Comparison of ENCODE assay signal across 5 fruit fly cellular contexts in genomic region chr2L:1643252-1643864, dm6.
TF ChIP-seq lines count a peak whose summit lies in the region.

No protein-coding gene starts in this region.

- TF ChIP-seq CTCF in whole organism, embryonic (GFP tag; optimal IDR thresholded peaks at IDR 0.05; lab: Kevin White, UChicago), result peak; percentile 71

TF ChIP-seq in whole organism, 6 proteins besides CTCF, POLR2A, EP300 and RAD21:
- TF ChIP-seq Dll (optimal IDR thresholded peaks at IDR 0.05; lab: Kevin White, UChicago) (peak; percentile 31), EcR (GFP tag; optimal IDR thresholded peaks at IDR 0.05; lab: Kevin White, UChicago) (no peak)

TF ChIP-seq in whole organism, embryonic, 481 proteins besides CTCF, POLR2A, EP300 and RAD21 (continues in another document):
- peak; percentile 90 for TF ChIP-seq toy (GFP tag; IDR thresholded peaks at IDR 0.05; lab: Robert Waterston, UW)
- no peak for TF ChIP-seq CG6791 (GFP tag; IDR thresholded peaks at IDR 0.05; lab: Robert Waterston, UW; ENCODE audit: partially characterized antibody)
- peak; percentile 89 for TF ChIP-seq maf-S (GFP tag; optimal IDR thresholded peaks at IDR 0.05; lab: Kevin White, UChicago)
- peak; percentile 84 for TF ChIP-seq CG15696 (tag; optimal IDR thresholded peaks at IDR 0.05; lab: Kevin White, UChicago)
- TF ChIP-seq PHDP (tag; optimal IDR thresholded peaks at IDR 0.05; lab: Kevin White, UChicago), result peak; percentile 98
- peak; percentile 98 for TF ChIP-seq abd-A (tag; optimal IDR thresholded peaks at IDR 0.05; lab: Kevin White, UChicago)
- peak; percentile 93 for TF ChIP-seq CG13624 (GFP tag; optimal IDR thresholded peaks at IDR 0.05; lab: Kevin White, UChicago)
- TF ChIP-seq ttk (GFP tag; IDR thresholded peaks at IDR 0.05; lab: Robert Waterston, UW), result peak; percentile 94
- peak; percentile 28 for TF ChIP-seq CG8478 (optimal IDR thresholded peaks at IDR 0.05; lab: Kevin White, UChicago)
- peak; percentile 99 for TF ChIP-seq CG15269 (tag; optimal IDR thresholded peaks at IDR 0.05; lab: Kevin White, UChicago)
- TF ChIP-seq CG10959 (GFP tag; IDR thresholded peaks at IDR 0.05; lab: Robert Waterston, UW), result peak; percentile 67
- TF ChIP-seq H2.0 (GFP tag; IDR thresholded peaks at IDR 0.05; lab: Robert Waterston, UW), result peak; percentile 94
- TF ChIP-seq CG3847 (GFP tag; IDR thresholded peaks at IDR 0.05; lab: Robert Waterston, UW), result peak; percentile 97
- TF ChIP-seq CG10366 (GFP tag; IDR thresholded peaks at IDR 0.05; lab: Robert Waterston, UW), result peak; percentile 96
- TF ChIP-seq gsb (GFP tag; IDR thresholded peaks at IDR 0.05; lab: Robert Waterston, UW), result peak; percentile 96
- TF ChIP-seq NFAT (GFP tag; IDR thresholded peaks at IDR 0.05; lab: Robert Waterston, UW), result peak; percentile 95
- peak; percentile 93 for TF ChIP-seq ase (GFP tag; IDR thresholded peaks at IDR 0.05; lab: Robert Waterston, UW)
- TF ChIP-seq zfh1 (GFP tag; IDR thresholded peaks at IDR 0.05; lab: Robert Waterston, UW), result peak; percentile 84
- peak; percentile 94 for TF ChIP-seq CG12942 (GFP tag; optimal IDR thresholded peaks at IDR 0.05; lab: Kevin White, UChicago)
- TF ChIP-seq CG12659 (GFP tag; optimal IDR thresholded peaks at IDR 0.05; lab: Kevin White, UChicago), result peak; percentile 99
- peak; percentile 94 for TF ChIP-seq CG8290 (GFP tag; optimal IDR thresholded peaks at IDR 0.05; lab: Kevin White, UChicago)
- peak; percentile 53 to 89 for TF ChIP-seq CG8290 (tag; optimal IDR thresholded peaks at IDR 0.05; lab: Kevin White, UChicago)

TF ChIP-seq in whole organism, prepupa, 60 proteins besides CTCF, POLR2A, EP300 and RAD21 (continues in another document):
- TF ChIP-seq CG10631 (GFP tag; optimal IDR thresholded peaks at IDR 0.05; lab: Kevin White, UChicago) (peak; percentile 74), Ets21C (GFP tag; optimal IDR thresholded peaks at IDR 0.05; lab: Kevin White, UChicago) (peak; percentile 38), dac (GFP tag; optimal IDR thresholded peaks at IDR 0.05; lab: Kevin White, UChicago) (no peak), Hr38 (GFP tag; optimal IDR thresholded peaks at IDR 0.05; lab: Kevin White, UChicago) (no peak), dsx (GFP tag; optimal IDR thresholded peaks at IDR 0.05; lab: Kevin White, UChicago; ENCODE audit: poor library complexity, severe bottlenecking) (peak; percentile 80), lz (GFP tag; optimal IDR thresholded peaks at IDR 0.05; lab: Kevin White, UChicago) (peak; percentile 53), Eip93F (GFP tag; optimal IDR thresholded peaks at IDR 0.05; lab: Kevin White, UChicago) (no peak), fd85E (GFP tag; optimal IDR thresholded peaks at IDR 0.05; lab: Kevin White, UChicago) (no peak), vri (GFP tag; optimal IDR thresholded peaks at IDR 0.05; lab: Kevin White, UChicago) (peak; percentile 47), Lpt (GFP tag; optimal IDR thresholded peaks at IDR 0.05; lab: Kevin White, UChicago) (peak; percentile 13), pdm3 (GFP tag; optimal IDR thresholded peaks at IDR 0.05; lab: Kevin White, UChicago) (peak; percentile 46), fkh (GFP tag; optimal IDR thresholded peaks at IDR 0.05; lab: Kevin White, UChicago) (peak; percentile 90), CG7368 (GFP tag; optimal IDR thresholded peaks at IDR 0.05; lab: Kevin White, UChicago) (peak; percentile 55), CG6276 (GFP tag; optimal IDR thresholded peaks at IDR 0.05; lab: Kevin White, UChicago) (peak; percentile 20), CG3919 (GFP tag; optimal IDR thresholded peaks at IDR 0.05; lab: Kevin White, UChicago) (peak; percentile 73), CG32006 (GFP tag; optimal IDR thresholded peaks at IDR 0.05; lab: Kevin White, UChicago) (peak; percentile 60), svp (GFP tag; lab: Kevin White, UChicago) (peak; percentile 84), Met (GFP tag; optimal IDR thresholded peaks at IDR 0.05; lab: Kevin White, UChicago) (peak; percentile 76), Blimp-1 (GFP tag; optimal IDR thresholded peaks at IDR 0.05; lab: Kevin White, UChicago) (no peak), CG31627 (GFP tag; optimal IDR thresholded peaks at IDR 0.05; lab: Kevin White, UChicago) (peak; percentile 49), CG16779 (tag; optimal IDR thresholded peaks at IDR 0.05; lab: Kevin White, UChicago) (peak; percentile 11), achi (GFP tag; optimal IDR thresholded peaks at IDR 0.05; lab: Kevin White, UChicago) (peak; percentile 64), CG4318 (GFP tag; optimal IDR thresholded peaks at IDR 0.05; lab: Kevin White, UChicago) (no peak)

TF ChIP-seq in whole organism, pupa, 21 proteins besides CTCF, POLR2A, EP300 and RAD21:
- TF ChIP-seq Pif1B (GFP tag; optimal IDR thresholded peaks at IDR 0.05; lab: Kevin White, UChicago) (peak; percentile 56), CG34367 (tag; optimal IDR thresholded peaks at IDR 0.05; lab: Kevin White, UChicago) (peak; percentile 71), CG4496 (GFP tag; IDR thresholded peaks at IDR 0.05; lab: Robert Waterston, UW) (no peak; the same call in 2 of the 3 replicates), D1 (tag; optimal IDR thresholded peaks at IDR 0.05; lab: Kevin White, UChicago) (peak; percentile 54), rn (GFP tag; IDR thresholded peaks at IDR 0.05; lab: Robert Waterston, UW) (no peak), CG13204 (GFP tag; optimal IDR thresholded peaks at IDR 0.05; lab: Kevin White, UChicago) (peak; percentile 53), EcR (GFP tag; optimal IDR thresholded peaks at IDR 0.05; lab: Kevin White, UChicago) (no peak), CG8301 (tag; optimal IDR thresholded peaks at IDR 0.05; lab: Kevin White, UChicago) (peak; percentile 67), CG14655 (GFP tag; optimal IDR thresholded peaks at IDR 0.05; lab: Kevin White, UChicago) (peak; percentile 83), CG10348 (GFP tag; IDR thresholded peaks at IDR 0.05; lab: Robert Waterston, UW) (no peak), gl (tag; optimal IDR thresholded peaks at IDR 0.05; lab: Kevin White, UChicago) (peak; percentile 60), CG9948 (tag; optimal IDR thresholded peaks at IDR 0.05; lab: Kevin White, UChicago) (peak; percentile 83), fd96Ca (GFP tag; IDR thresholded peaks at IDR 0.05; lab: Robert Waterston, UW) (no peak), CG12605 (GFP tag; IDR thresholded peaks at IDR 0.05; lab: Robert Waterston, UW) (no peak), Pif1A (GFP tag; optimal IDR thresholded peaks at IDR 0.05; lab: Kevin White, UChicago) (peak; percentile 32), CG32121 (GFP tag; IDR thresholded peaks at IDR 0.05; lab: Robert Waterston, UW) (no peak), CG8159 (tag; optimal IDR thresholded peaks at IDR 0.05; lab: Kevin White, UChicago) (peak; percentile 85), CG15710 (tag; optimal IDR thresholded peaks at IDR 0.05; lab: Kevin White, UChicago) (peak; percentile 82), CG17806 (tag; optimal IDR thresholded peaks at IDR 0.05; lab: Kevin White, UChicago) (peak; percentile 79), Snoo (tag; optimal IDR thresholded peaks at IDR 0.05; lab: Kevin White, UChicago) (peak; percentile 60), Ets98B (GFP tag; IDR thresholded peaks at IDR 0.05; lab: Robert Waterston, UW) (no peak)

TF ChIP-seq in whole organism, wandering third instar larva, 38 proteins besides CTCF, POLR2A, EP300 and RAD21 (continues in another document):
- TF ChIP-seq HLH106 (tag; optimal IDR thresholded peaks at IDR 0.05; lab: Kevin White, UChicago), result peak; percentile 74
- peak; percentile 42 for TF ChIP-seq woc (GFP tag; optimal IDR thresholded peaks at IDR 0.05; lab: Kevin White, UChicago)
- peak; percentile 58 for TF ChIP-seq ey (GFP tag; optimal IDR thresholded peaks at IDR 0.05; lab: Kevin White, UChicago)
- no peak for TF ChIP-seq sage (GFP tag; optimal IDR thresholded peaks at IDR 0.05; lab: Kevin White, UChicago)
- peak; percentile 61 for TF ChIP-seq Dfd (GFP tag; optimal IDR thresholded peaks at IDR 0.05; lab: Kevin White, UChicago)
- peak; percentile 57 for TF ChIP-seq br (GFP tag; optimal IDR thresholded peaks at IDR 0.05; lab: Kevin White, UChicago)
- no peak for TF ChIP-seq Jra (GFP tag; optimal IDR thresholded peaks at IDR 0.05; lab: Kevin White, UChicago)
- TF ChIP-seq pan (optimal IDR thresholded peaks at IDR 0.05; lab: Kevin White, UChicago), result no peak
- TF ChIP-seq Dif (GFP tag; optimal IDR thresholded peaks at IDR 0.05; lab: Kevin White, UChicago; ENCODE audit: partially characterized antibody), result no peak
- no peak for TF ChIP-seq Mio (GFP tag; optimal IDR thresholded peaks at IDR 0.05; lab: Kevin White, UChicago)
- no peak for TF ChIP-seq Myc (optimal IDR thresholded peaks at IDR 0.05; lab: Kevin White, UChicago)
- peak; percentile 45 for TF ChIP-seq CG9705 (GFP tag; optimal IDR thresholded peaks at IDR 0.05; lab: Kevin White, UChicago)
- TF ChIP-seq Hr83 (GFP tag; optimal IDR thresholded peaks at IDR 0.05; lab: Kevin White, UChicago; ENCODE audit: poor library complexity, severe bottlenecking), result no peak
- peak; percentile 72 for TF ChIP-seq Sp1 (GFP tag; optimal IDR thresholded peaks at IDR 0.05; lab: Kevin White, UChicago)
- TF ChIP-seq Abd-B (GFP tag; optimal IDR thresholded peaks at IDR 0.05; lab: Kevin White, UChicago), result no peak
- no peak for TF ChIP-seq Rel (GFP tag; optimal IDR thresholded peaks at IDR 0.05; lab: Kevin White, UChicago)
- TF ChIP-seq Rel (tag; optimal IDR thresholded peaks at IDR 0.05; lab: Kevin White, UChicago), result no peak
- TF ChIP-seq rgr (GFP tag; optimal IDR thresholded peaks at IDR 0.05; lab: Kevin White, UChicago), result peak; percentile 51
- peak; percentile 49 for TF ChIP-seq dmrt93B (GFP tag; optimal IDR thresholded peaks at IDR 0.05; lab: Kevin White, UChicago)
- TF ChIP-seq CG32264 (GFP tag; optimal IDR thresholded peaks at IDR 0.05; lab: Kevin White, UChicago), result no peak
- peak; percentile 73 for TF ChIP-seq fru (GFP tag; optimal IDR thresholded peaks at IDR 0.05; lab: Kevin White, UChicago)
- TF ChIP-seq GATAd (GFP tag; optimal IDR thresholded peaks at IDR 0.05; lab: Kevin White, UChicago), result no peak
- TF ChIP-seq brk (GFP tag; optimal IDR thresholded peaks at IDR 0.05; lab: Kevin White, UChicago), result no peak
- TF ChIP-seq sv (GFP tag; optimal IDR thresholded peaks at IDR 0.05; lab: Kevin White, UChicago), result peak; percentile 90
- peak; percentile 64 for TF ChIP-seq OdsH (GFP tag; optimal IDR thresholded peaks at IDR 0.05; lab: Kevin White, UChicago)
- no peak for TF ChIP-seq N (GFP tag; optimal IDR thresholded peaks at IDR 0.05; lab: Kevin White, UChicago)
- no peak for TF ChIP-seq usp (GFP tag; optimal IDR thresholded peaks at IDR 0.05; lab: Kevin White, UChicago)
- TF ChIP-seq Vsx2 (GFP tag; optimal IDR thresholded peaks at IDR 0.05; lab: Kevin White, UChicago; ENCODE audit: partially characterized antibody), result no peak
- TF ChIP-seq psq (GFP tag; optimal IDR thresholded peaks at IDR 0.05; lab: Kevin White, UChicago), result peak; percentile 85
- no peak for TF ChIP-seq dl (GFP tag; optimal IDR thresholded peaks at IDR 0.05; lab: Kevin White, UChicago; ENCODE audit: insufficient read depth in 1 of 2, partially characterized antibody in 2 of 2)
- TF ChIP-seq dsf (GFP tag; optimal IDR thresholded peaks at IDR 0.05; lab: Kevin White, UChicago; ENCODE audit: borderline replicate concordance), result no peak
- TF ChIP-seq foxo (GFP tag; optimal IDR thresholded peaks at IDR 0.05; lab: Kevin White, UChicago), result peak in 1 of 2 experiments; percentile 71
